Fruit fly (Drosophila melanogaster) whole organism: Measurements from ENCODE around the gene CG7694.

Source experiments
- Dll ChIP-seq: fragments of >200 bp; optimal IDR thresholded peaks from 2 replicates; lab custom pipeline; 2017
- EcR ChIP-seq, 2 experiments: fragments of >200 bp; optimal IDR thresholded peaks; 2 replicates each; lab custom pipeline; 2017; ENCODE audit warnings: missing biosample characterization in 2 of 2, missing genetic modification characterization in 2 of 2, missing genetic modification reagents in 2 of 2
- pan ChIP-seq: fragments of >200 bp; optimal IDR thresholded peaks from 2 replicates; lab custom pipeline; 2017
- psq ChIP-seq: fragments of >200 bp; optimal IDR thresholded peaks from 2 replicates; lab custom pipeline; 2017
- usp ChIP-seq: fragments of >200 bp; optimal IDR thresholded peaks from 2 replicates; lab custom pipeline; 2017; ENCODE audit warnings: missing biosample characterization, missing genetic modification characterization, mixed read lengths

- TF ChIP-seq psq (no peak), Dll (lab: Kevin White, UChicago) (no peak), usp (no peak), EcR (GFP tag; optimal IDR thresholded peaks at IDR 0.05; lab: Kevin White, UChicago) (no peak), pan (lab: Kevin White, UChicago) (no peak)
These were observed 569 bp upstream of the CG7694 start for dm6 chr3R:18572240-18572803.
